Fruit fly (Drosophila melanogaster) whole organism, embryonic: ENCODE data around the gene Nepl9.

Experiments
- ATbp ChIP-seq: fragments of 200-800 bp; sonication (Bioruptor generic); optimal IDR thresholded peaks from 2 replicates; lab custom pipeline; 2017; ENCODE audit warnings: missing biosample characterization, mild to moderate bottlenecking, missing genetic modification characterization, missing genetic modification reagents
- Adf1 ChIP-seq: fragments of 200-800 bp; sonication (Bioruptor generic); IDR thresholded peaks from 2 replicates; pipeline ENCODE4 v1.3.6; 2022; ENCODE audit warnings: missing biosample characterization, missing genetic modification characterization
- BEAF-32 ChIP-seq: fragments of 200-800 bp; sonication (Bioruptor generic); optimal IDR thresholded peaks from 3 replicates; lab custom pipeline; 2017; ENCODE audit warnings: missing biosample characterization, missing genetic modification characterization, mild to moderate bottlenecking, moderate library complexity, missing genetic modification reagents
- Bteb2 ChIP-seq: fragments of 200-800 bp; sonication (Bioruptor generic); optimal IDR thresholded peaks from 2 replicates; lab custom pipeline; 2016; ENCODE audit warnings: missing biosample characterization, missing genetic modification characterization
- CG13287 ChIP-seq: fragments of 200-800 bp; sonication (Bioruptor generic); IDR thresholded peaks from 2 replicates; pipeline ENCODE4 v1.3.6; 2022; ENCODE audit warnings: missing biosample characterization, missing genetic modification characterization; ENCODE audit not compliant: partially characterized antibody
- CG13296 ChIP-seq: fragments of 200-800 bp; sonication (Bioruptor generic); optimal IDR thresholded peaks from 3 replicates; lab custom pipeline; 2018; ENCODE audit warnings: missing biosample characterization, mild to moderate bottlenecking, missing genetic modification characterization
- CG14050 ChIP-seq: fragments of 200-800 bp; sonication (Bioruptor generic); IDR thresholded peaks from 3 replicates; pipeline ENCODE4 v1.3.6; 2022; ENCODE audit warnings: missing biosample characterization, missing genetic modification characterization
- CG14710 ChIP-seq: fragments of 200-800 bp; sonication (Bioruptor generic); optimal IDR thresholded peaks from 3 replicates; lab custom pipeline; 2019; ENCODE audit warnings: missing biosample characterization, mild to moderate bottlenecking, missing genetic modification characterization, moderate library complexity
- CG15514 ChIP-seq: fragments of 200-800 bp; sonication (Bioruptor generic); optimal IDR thresholded peaks from 3 replicates; lab custom pipeline; 2017; ENCODE audit warnings: missing biosample characterization, missing genetic modification characterization, mild to moderate bottlenecking, moderate library complexity, missing genetic modification reagents
- CG16815 ChIP-seq: fragments of 200-800 bp; sonication (Bioruptor generic); optimal IDR thresholded peaks from 3 replicates; lab custom pipeline; 2017; ENCODE audit warnings: missing biosample characterization, mild to moderate bottlenecking, missing genetic modification characterization
- CG2129 ChIP-seq: fragments of 200-800 bp; sonication (Bioruptor generic); IDR thresholded peaks from 2 replicates; pipeline ENCODE4 v1.3.6; 2022; ENCODE audit warnings: missing biosample characterization, missing genetic modification characterization; ENCODE audit not compliant: partially characterized antibody
- CG3065 ChIP-seq: fragments of 200-800 bp; sonication (Bioruptor generic); optimal IDR thresholded peaks from 2 replicates; lab custom pipeline; 2016; ENCODE audit warnings: missing biosample characterization, missing genetic modification characterization
- CG4404 ChIP-seq: fragments of 200-800 bp; sonication (Bioruptor generic); IDR thresholded peaks from 2 replicates; pipeline ENCODE4 v1.3.6; 2022; ENCODE audit warnings: missing biosample characterization, missing genetic modification characterization
- CG7556 ChIP-seq: fragments of 200-800 bp; sonication (Bioruptor generic); optimal IDR thresholded peaks from 2 replicates; lab custom pipeline; 2017; ENCODE audit warnings: missing biosample characterization, mild to moderate bottlenecking, missing genetic modification characterization
- CG7928 ChIP-seq: fragments of 200-800 bp; sonication (Bioruptor generic); optimal IDR thresholded peaks from 2 replicates; lab custom pipeline; 2017; ENCODE audit warnings: missing biosample characterization, mild to moderate bottlenecking, missing genetic modification characterization
- CG8359 ChIP-seq: fragments of 200-800 bp; sonication (Bioruptor generic); optimal IDR thresholded peaks from 2 replicates; lab custom pipeline; 2017; ENCODE audit warnings: missing biosample characterization, mild to moderate bottlenecking, missing genetic modification characterization, borderline replicate concordance
- CG9215 ChIP-seq: fragments of 200-800 bp; sonication (Bioruptor generic); IDR thresholded peaks from 2 replicates; pipeline ENCODE4 v1.3.6; 2022; ENCODE audit warnings: missing biosample characterization, missing genetic modification characterization
- CG9437 ChIP-seq: fragments of 200-800 bp; sonication (Bioruptor generic); optimal IDR thresholded peaks from 2 replicates; lab custom pipeline; 2018; ENCODE audit warnings: missing biosample characterization, mild to moderate bottlenecking, missing genetic modification characterization
- Dek ChIP-seq: fragments of 200-800 bp; sonication (Bioruptor generic); optimal IDR thresholded peaks from 3 replicates; lab custom pipeline; 2019; ENCODE audit warnings: missing biosample characterization, mild to moderate bottlenecking, missing genetic modification characterization, moderate library complexity
- E2f2 ChIP-seq: fragments of 200-800 bp; sonication (Bioruptor generic); IDR thresholded peaks from 2 replicates; pipeline ENCODE4 v1.3.6; 2022; ENCODE audit warnings: missing biosample characterization, missing genetic modification characterization
- Elba2 ChIP-seq: fragments of 200-800 bp; sonication (Bioruptor generic); optimal IDR thresholded peaks from 3 replicates; lab custom pipeline; 2016; ENCODE audit warnings: missing biosample characterization, missing genetic modification characterization
- Fer3 ChIP-seq: fragments of 200-800 bp; sonication (Bioruptor generic); optimal IDR thresholded peaks from 2 replicates; lab custom pipeline; 2018; ENCODE audit warnings: missing biosample characterization, mild to moderate bottlenecking, missing genetic modification characterization, moderate library complexity
- Hmr ChIP-seq: fragments of 200-800 bp; sonication (Bioruptor generic); optimal IDR thresholded peaks from 3 replicates; lab custom pipeline; 2017; ENCODE audit warnings: mild to moderate bottlenecking, missing biosample characterization, missing genetic modification reagents, missing genetic modification characterization
- Hr3 ChIP-seq: fragments of 200-800 bp; sonication (Bioruptor generic); optimal IDR thresholded peaks from 3 replicates; lab custom pipeline; 2016; ENCODE audit warnings: missing biosample characterization, missing genetic modification characterization
- Med ChIP-seq: fragments of 200-800 bp; sonication (Bioruptor generic); peaks from one replicate; lab custom pipeline; 2016; ENCODE audit warnings: missing biosample characterization, missing genetic modification characterization, mild to moderate bottlenecking, inconsistent platforms, moderate library complexity
- Sin3A ChIP-seq: fragments of >200 bp; optimal IDR thresholded peaks from 2 replicates; lab custom pipeline; 2018
- Tbp ChIP-seq: fragments of >200 bp; optimal IDR thresholded peaks from 2 replicates; lab custom pipeline; 2018; ENCODE audit warnings: missing biosample characterization, missing genetic modification characterization
- az2 ChIP-seq: fragments of 200-800 bp; sonication (Bioruptor generic); optimal IDR thresholded peaks from 3 replicates; lab custom pipeline; 2016; ENCODE audit warnings: missing biosample characterization, missing genetic modification characterization
- bbx ChIP-seq: fragments of 200-800 bp; sonication (Bioruptor generic); IDR thresholded peaks from 2 replicates; pipeline ENCODE4 v1.3.6; 2022; ENCODE audit warnings: missing biosample characterization, missing genetic modification characterization; ENCODE audit not compliant: partially characterized antibody
- bcd ChIP-seq: fragments of 200-800 bp; sonication (Bioruptor generic); optimal IDR thresholded peaks from 2 replicates; lab custom pipeline; 2017; ENCODE audit warnings: missing biosample characterization, mild to moderate bottlenecking, missing genetic modification characterization
- bowl ChIP-seq: fragments of 200-800 bp; sonication (Bioruptor generic); IDR thresholded peaks from 2 replicates; pipeline ENCODE4 v1.3.6; 2022; ENCODE audit warnings: missing biosample characterization, missing genetic modification characterization
- dmrt11E ChIP-seq: fragments of 200-800 bp; sonication (Bioruptor generic); optimal IDR thresholded peaks from 3 replicates; lab custom pipeline; 2018; ENCODE audit warnings: missing biosample characterization, mild to moderate bottlenecking, missing genetic modification characterization, moderate library complexity
- dmrt99B ChIP-seq: fragments of 200-800 bp; sonication (Bioruptor generic); optimal IDR thresholded peaks from 2 replicates; lab custom pipeline; 2018; ENCODE audit warnings: missing biosample characterization, mild to moderate bottlenecking, missing genetic modification characterization, moderate library complexity
- eyg ChIP-seq: fragments of 200-800 bp; sonication (Bioruptor generic); optimal IDR thresholded peaks from 3 replicates; lab custom pipeline; 2016; ENCODE audit warnings: missing biosample characterization, missing genetic modification characterization
- gsb-n ChIP-seq: fragments of 200-800 bp; sonication (Bioruptor generic); optimal IDR thresholded peaks from 3 replicates; lab custom pipeline; 2018; ENCODE audit warnings: missing biosample characterization, mild to moderate bottlenecking, missing genetic modification characterization
- hth ChIP-seq: fragments of >200 bp; optimal IDR thresholded peaks from 2 replicates; lab custom pipeline; 2017; ENCODE audit warnings: inconsistent platforms
- jumu ChIP-seq: fragments of 200-800 bp; sonication (Bioruptor generic); optimal IDR thresholded peaks from 3 replicates; lab custom pipeline; 2016; ENCODE audit warnings: missing biosample characterization, missing genetic modification characterization
- klu ChIP-seq: fragments of 200-800 bp; sonication (Bioruptor generic); IDR thresholded peaks from 2 replicates; pipeline ENCODE4 v1.3.6; 2022; ENCODE audit warnings: missing biosample characterization, missing genetic modification characterization
- odd ChIP-seq: fragments of 200-800 bp; sonication (Bioruptor generic); optimal IDR thresholded peaks from 2 replicates; lab custom pipeline; 2017; ENCODE audit warnings: missing biosample characterization, mild to moderate bottlenecking, missing genetic modification characterization
- otp ChIP-seq: fragments of 200-800 bp; sonication (Bioruptor generic); IDR thresholded peaks from 3 replicates; pipeline ENCODE4, ENCODE4 v1.3.6; 2022; ENCODE audit warnings: missing biosample characterization, missing genetic modification characterization
- pho ChIP-seq: fragments of 200-800 bp; sonication (Bioruptor generic); optimal IDR thresholded peaks from 2 replicates; lab custom pipeline; 2016; ENCODE audit warnings: missing biosample characterization, missing genetic modification characterization
- schlank ChIP-seq: fragments of 200-800 bp; sonication (Bioruptor generic); optimal IDR thresholded peaks from 2 replicates; lab custom pipeline; 2018; ENCODE audit warnings: missing biosample characterization, mild to moderate bottlenecking, missing genetic modification characterization
- sd ChIP-seq: fragments of 200-800 bp; sonication (Bioruptor generic); optimal IDR thresholded peaks from 3 replicates; lab custom pipeline; 2018; ENCODE audit warnings: missing biosample characterization, mild to moderate bottlenecking, missing genetic modification characterization, moderate library complexity
- slou ChIP-seq: fragments of 200-800 bp; sonication (Bioruptor generic); optimal IDR thresholded peaks from 3 replicates; lab custom pipeline; 2016; ENCODE audit warnings: missing biosample characterization, missing genetic modification characterization
- stc ChIP-seq: fragments of 200-800 bp; sonication (Bioruptor generic); IDR thresholded peaks from 2 replicates; pipeline ENCODE4 v1.3.6; 2022; ENCODE audit warnings: missing biosample characterization, missing genetic modification characterization
- tll ChIP-seq, 2 experiments: fragments of 200-800 bp in 1 of 2; fragments of >200 bp in 1 of 2; sonication (Bioruptor generic) in 1 of 2; optimal IDR thresholded peaks; 2 replicates each; lab custom pipeline; 2017 to 2019; ENCODE audit warnings: missing biosample characterization in 2 of 2, missing genetic modification characterization in 2 of 2, mild to moderate bottlenecking in 1 of 2, moderate library complexity in 1 of 2
- toy ChIP-seq: fragments of 200-800 bp; sonication (Bioruptor generic); IDR thresholded peaks from 2 replicates; pipeline ENCODE4 v1.3.6; 2022; ENCODE audit warnings: missing biosample characterization, missing genetic modification characterization

Nepl9 gene

DNA sequence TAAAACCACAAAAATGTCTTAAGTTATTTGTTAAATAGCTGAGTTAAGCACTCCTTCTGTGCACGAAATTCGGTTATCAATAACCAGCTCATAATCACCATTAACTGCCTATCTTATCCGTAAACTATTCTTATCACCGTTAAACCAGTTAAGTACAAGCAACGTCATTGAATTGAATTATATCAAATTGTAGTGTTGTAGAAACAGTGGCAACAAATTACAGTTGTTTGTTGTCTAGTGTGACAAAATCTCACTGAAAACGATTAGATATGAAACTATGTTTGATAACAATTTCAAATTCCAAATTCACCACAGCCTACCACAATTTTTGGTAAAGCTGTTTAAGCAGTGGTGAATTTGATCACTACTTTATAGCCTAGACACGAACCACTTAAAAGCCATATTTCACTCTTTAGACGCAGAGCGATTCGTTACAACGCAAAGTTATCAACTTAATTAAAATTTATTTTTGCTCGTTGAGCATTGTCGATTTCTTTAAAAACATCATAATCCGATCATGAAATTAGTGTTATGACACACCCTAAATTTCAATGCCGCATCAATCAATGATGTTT is 35.4 kb downstream of the Nepl9 start (continued):
- no peak for TF ChIP-seq Bteb2
- no peak for TF ChIP-seq CG4404 (GFP tag; lab: Robert Waterston, UW)
- TF ChIP-seq klu: no peak
- peak; percentile 24 for TF ChIP-seq sd (tag; lab: Kevin White, UChicago)
- no peak for TF ChIP-seq CG3065 (GFP tag; lab: Kevin White, UChicago)
- no peak for TF ChIP-seq ATbp (GFP tag; lab: Kevin White, UChicago)
- no peak for TF ChIP-seq Adf1 (GFP tag; lab: Robert Waterston, UW)
- no peak for TF ChIP-seq CG13296 (GFP tag; lab: Kevin White, UChicago)
- TF ChIP-seq CG13287 (GFP tag; lab: Robert Waterston, UW): peak; percentile 32; the same call in 1 of the 2 replicates
- TF ChIP-seq CG7928 (GFP tag; lab: Kevin White, UChicago): no peak
- no peak for TF ChIP-seq jumu (GFP tag; lab: Kevin White, UChicago)
- TF ChIP-seq CG15514 (GFP tag; lab: Kevin White, UChicago): no peak
- TF ChIP-seq schlank (tag; lab: Kevin White, UChicago): no peak
- peak; percentile 32 for TF ChIP-seq Hmr
- TF ChIP-seq CG16815 (GFP tag; lab: Kevin White, UChicago): no peak
- TF ChIP-seq Med (GFP tag; lab: Kevin White, UChicago): no peak
- TF ChIP-seq Hr3: no peak
- TF ChIP-seq CG14050 (GFP tag; lab: Robert Waterston, UW): no peak
- TF ChIP-seq E2f2 (GFP tag; lab: Robert Waterston, UW): peak; percentile 78
- no peak for TF ChIP-seq bcd (GFP tag; lab: Kevin White, UChicago)
- no peak for TF ChIP-seq Tbp
- no peak for TF ChIP-seq stc (GFP tag; lab: Robert Waterston, UW)
- no peak for TF ChIP-seq Elba2
- no peak for TF ChIP-seq az2 (GFP tag; lab: Kevin White, UChicago)
- no peak for TF ChIP-seq bowl (GFP tag; lab: Robert Waterston, UW)
- no peak for TF ChIP-seq CG9437 (GFP tag; lab: Kevin White, UChicago)
- TF ChIP-seq gsb-n (tag; lab: Kevin White, UChicago): no peak
- TF ChIP-seq bbx (GFP tag; lab: Robert Waterston, UW): no peak
- no peak for TF ChIP-seq tll (GFP tag; optimal IDR thresholded peaks at IDR 0.05; lab: Kevin White, UChicago)
- no peak for TF ChIP-seq CG9215
- no peak for TF ChIP-seq pho
- no peak for TF ChIP-seq CG7556
- TF ChIP-seq BEAF-32 (GFP tag; lab: Kevin White, UChicago): no peak
- TF ChIP-seq slou: no peak
- no peak for TF ChIP-seq eyg
- no peak for TF ChIP-seq CG2129 (GFP tag; lab: Robert Waterston, UW)
- TF ChIP-seq otp (GFP tag; lab: Robert Waterston, UW): no peak
- no peak for TF ChIP-seq CG8359 (GFP tag; lab: Kevin White, UChicago)
- TF ChIP-seq dmrt11E: no peak
- no peak for TF ChIP-seq CG14710 (tag; lab: Kevin White, UChicago)
- TF ChIP-seq hth (lab: Kevin White, UChicago): no peak
- no peak for TF ChIP-seq Dek (tag; lab: Kevin White, UChicago)
- peak; percentile 33 for TF ChIP-seq odd (GFP tag; lab: Kevin White, UChicago)
- TF ChIP-seq Fer3: no peak
- TF ChIP-seq Sin3A (lab: Kevin White, UChicago): no peak
- TF ChIP-seq toy (GFP tag; lab: Robert Waterston, UW): no peak
- no peak for TF ChIP-seq dmrt99B (tag; lab: Kevin White, UChicago)
